Worm (Caenorhabditis elegans) whole organism, mixed stage, embryonic: Measurements from ENCODE around the gene srh-139.
A peak's percentile ranks its signal among the peaks of the same experiment; 100 is the strongest.

Experiments
- M03D4.4 ChIP-seq: sonication (generic microtip); optimal IDR thresholded peaks from 2 replicates; lab custom pipeline; 2017; ENCODE audit warnings: mild to moderate bottlenecking, missing genetic modification characterization, missing compliant biosample characterization
- bed-3 ChIP-seq: fragments of 200-800 bp; sonication (Bioruptor generic); optimal IDR thresholded peaks from 3 replicates; lab custom pipeline; 2018; ENCODE audit warnings: mild to moderate bottlenecking, missing genetic modification characterization, moderate library complexity, missing compliant biosample characterization
- blmp-1 ChIP-seq: fragments of 150-350 bp; optimal IDR thresholded peaks from 2 replicates; lab custom pipeline; 2014; ENCODE audit warnings: missing biosample characterization, missing genetic modification characterization
- ceh-39 ChIP-seq: fragments of 150-350 bp; optimal IDR thresholded peaks from 2 replicates; lab custom pipeline; 2014; ENCODE audit warnings: missing biosample characterization, missing genetic modification characterization
- ceh-43 ChIP-seq: fragments of 200-800 bp; sonication (Bioruptor generic); optimal IDR thresholded peaks from 2 replicates; lab custom pipeline; 2018; ENCODE audit warnings: mild to moderate bottlenecking, missing genetic modification characterization, moderate library complexity, missing compliant biosample characterization
- ceh-83 ChIP-seq: fragments of 200-800 bp; sonication (Bioruptor generic); optimal IDR thresholded peaks from 2 replicates; lab custom pipeline; 2018; ENCODE audit warnings: mild to moderate bottlenecking, missing genetic modification characterization, missing compliant biosample characterization
- ces-1 ChIP-seq: fragments of 150-350 bp; optimal IDR thresholded peaks from 2 replicates; lab custom pipeline; 2014; ENCODE audit warnings: missing biosample characterization, missing genetic modification reagents, missing genetic modification characterization
- cnd-1 ChIP-seq: fragments of 200-800 bp; sonication (Bioruptor generic); optimal IDR thresholded peaks from 2 replicates; lab custom pipeline; 2018; ENCODE audit warnings: mild to moderate bottlenecking, missing genetic modification characterization, missing compliant biosample characterization
- drap-1 ChIP-seq: fragments of 200-800 bp; sonication (Bioruptor generic); optimal IDR thresholded peaks from 3 replicates; lab custom pipeline; 2018; ENCODE audit warnings: mild to moderate bottlenecking, missing genetic modification characterization, missing compliant biosample characterization
- elt-1 ChIP-seq: sonication (generic microtip); optimal IDR thresholded peaks from 2 replicates; lab custom pipeline; 2017; ENCODE audit warnings: missing genetic modification characterization, mild to moderate bottlenecking, missing compliant biosample characterization, antibody characterized with exemption, moderate library complexity, borderline replicate concordance; ENCODE audit not compliant: insufficient read depth
- elt-3 ChIP-seq: fragments of 150-350 bp; optimal IDR thresholded peaks from 2 replicates; lab custom pipeline; 2014; ENCODE audit warnings: missing biosample characterization, missing genetic modification characterization
- flh-1 ChIP-seq: fragments of 200-800 bp; sonication (Bioruptor generic); optimal IDR thresholded peaks from 2 replicates; lab custom pipeline; 2018; ENCODE audit warnings: mild to moderate bottlenecking, missing genetic modification characterization, moderate library complexity, missing compliant biosample characterization
- ham-2 ChIP-seq: fragments of 200-800 bp; sonication (Bioruptor generic); optimal IDR thresholded peaks from 2 replicates; lab custom pipeline; 2018; ENCODE audit warnings: mild to moderate bottlenecking, missing genetic modification characterization, missing compliant biosample characterization
- hlh-1 ChIP-seq: fragments of 150-350 bp; optimal IDR thresholded peaks from 2 replicates; lab custom pipeline; 2014; ENCODE audit warnings: missing biosample characterization, missing genetic modification reagents, missing genetic modification characterization
- lin-13 ChIP-seq: fragments of 150-350 bp; optimal IDR thresholded peaks from 2 replicates; lab custom pipeline; 2014; ENCODE audit warnings: missing biosample characterization, missing genetic modification characterization
- lin-32 ChIP-seq: fragments of 200-800 bp; sonication (Bioruptor generic); optimal IDR thresholded peaks from 2 replicates; lab custom pipeline; 2018; ENCODE audit warnings: mild to moderate bottlenecking, missing genetic modification characterization, missing compliant biosample characterization
- lsy-2 ChIP-seq: fragments of 150-350 bp; optimal IDR thresholded peaks from 2 replicates; lab custom pipeline; 2014; ENCODE audit warnings: missing biosample characterization, missing genetic modification characterization
- mab-5 ChIP-seq: fragments of 150-350 bp; optimal IDR thresholded peaks from 2 replicates; lab custom pipeline; 2014; ENCODE audit warnings: missing biosample characterization, missing genetic modification characterization
- mep-1 ChIP-seq: fragments of 150-350 bp; optimal IDR thresholded peaks from 2 replicates; lab custom pipeline; 2017; ENCODE audit warnings: missing biosample characterization, missing genetic modification reagents, missing genetic modification characterization, inconsistent platforms
- mls-2 ChIP-seq: sonication (generic microtip); optimal IDR thresholded peaks from 2 replicates; lab custom pipeline; 2016; ENCODE audit warnings: mild to moderate bottlenecking, missing genetic modification characterization, moderate library complexity, missing compliant biosample characterization
- nhr-12 ChIP-seq: fragments of 150-350 bp; optimal IDR thresholded peaks from 2 replicates; lab custom pipeline; 2014; ENCODE audit warnings: missing biosample characterization, missing genetic modification characterization
- nhr-2 ChIP-seq: fragments of 150-350 bp; optimal IDR thresholded peaks from 2 replicates; lab custom pipeline; 2014; ENCODE audit warnings: missing biosample characterization, missing genetic modification characterization
- nhr-237 ChIP-seq: fragments of 150-350 bp; optimal IDR thresholded peaks from 2 replicates; lab custom pipeline; 2014; ENCODE audit warnings: missing biosample characterization, missing genetic modification characterization
- nhr-28 ChIP-seq: fragments of 150-350 bp; optimal IDR thresholded peaks from 2 replicates; lab custom pipeline; 2014; ENCODE audit warnings: missing biosample characterization, missing genetic modification characterization
- nhr-76 ChIP-seq: sonication (generic microtip); optimal IDR thresholded peaks from 2 replicates; lab custom pipeline; 2017; ENCODE audit warnings: missing biosample characterization, missing genetic modification characterization
- pha-4 ChIP-seq: fragments of 150-350 bp; optimal IDR thresholded peaks from 2 replicates; lab custom pipeline; 2018; ENCODE audit warnings: missing biosample characterization, missing genetic modification reagents, missing genetic modification characterization
- sem-2 ChIP-seq: fragments of 200-800 bp; sonication (Bioruptor generic); optimal IDR thresholded peaks from 2 replicates; lab custom pipeline; 2018; ENCODE audit warnings: mild to moderate bottlenecking, missing genetic modification characterization, missing compliant biosample characterization
- snpc-4 ChIP-seq: fragments of 150-350 bp; optimal IDR thresholded peaks from 2 replicates; lab custom pipeline; 2014; ENCODE audit warnings: missing biosample characterization, missing genetic modification characterization
- sptf-1 ChIP-seq: sonication (generic microtip); optimal IDR thresholded peaks from 2 replicates; lab custom pipeline; 2017; ENCODE audit warnings: mild to moderate bottlenecking, missing genetic modification characterization, moderate library complexity, missing compliant biosample characterization
- tbx-8 ChIP-seq: fragments of 200-800 bp; sonication (Bioruptor generic); optimal IDR thresholded peaks from 2 replicates; lab custom pipeline; 2018; ENCODE audit warnings: mild to moderate bottlenecking, missing genetic modification characterization, moderate library complexity, missing compliant biosample characterization
- unc-120 ChIP-seq: sonication (generic microtip); optimal IDR thresholded peaks from 2 replicates; lab custom pipeline; 2017; ENCODE audit warnings: missing genetic modification characterization, missing compliant biosample characterization; ENCODE audit not compliant: poor library complexity, severe bottlenecking
- unc-39 ChIP-seq: fragments of 150-350 bp; optimal IDR thresholded peaks from 2 replicates; lab custom pipeline; 2014; ENCODE audit warnings: missing biosample characterization, missing genetic modification characterization
- unc-62 ChIP-seq: fragments of 150-350 bp; optimal IDR thresholded peaks from 2 replicates; lab custom pipeline; 2014; ENCODE audit warnings: missing biosample characterization, missing genetic modification reagents, missing genetic modification characterization
- zip-8 ChIP-seq: fragments of 150-350 bp; optimal IDR thresholded peaks from 2 replicates; lab custom pipeline; 2014; ENCODE audit warnings: missing biosample characterization, missing genetic modification characterization
- ztf-11 ChIP-seq: fragments of 150-350 bp; optimal IDR thresholded peaks from 2 replicates; lab custom pipeline; 2014; ENCODE audit warnings: missing biosample characterization, missing genetic modification characterization

The srh-139 gene

DNA sequence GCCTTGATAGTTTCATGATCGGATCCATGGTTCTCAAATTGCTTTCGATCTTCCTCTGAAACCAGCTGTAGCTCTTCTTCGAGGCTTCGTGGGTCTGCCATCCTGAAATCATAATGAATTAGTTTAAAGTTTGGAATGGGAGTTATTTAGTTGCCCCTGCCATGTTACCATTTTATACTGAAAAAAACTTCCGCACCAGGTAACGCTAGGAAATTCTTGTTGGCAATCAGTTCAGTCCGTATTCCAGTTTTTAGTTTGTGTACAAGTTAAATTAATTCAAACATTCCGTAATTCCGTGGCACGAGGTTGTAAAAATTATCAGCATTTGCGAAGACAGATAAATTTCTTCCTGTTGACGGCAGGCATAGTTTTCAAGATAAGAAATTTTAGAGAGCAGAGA lies 3.7 kb downstream of the srh-139 start, which contains the start of gene Y32B12A.5:
TSS of gene Y32B12A.5 (minus strand) at position 101 of the 400 bp plus-strand sequence.
- TF ChIP-seq ces-1 (GFP tag; lab: Kevin White, UChicago) (no peak), mab-5 (tag; lab: Kevin White, UChicago) (no peak), unc-120 (tag; lab: Kevin White, UChicago) (no peak), nhr-12 (no peak), ceh-83 (GFP tag; lab: Kevin White, UChicago) (no peak), lin-13 (tag; lab: Kevin White, UChicago) (no peak), elt-3 (tag; lab: Kevin White, UChicago) (no peak), nhr-28 (tag; lab: Kevin White, UChicago) (no peak), ham-2 (GFP tag; lab: Kevin White, UChicago) (no peak), zip-8 (no peak), flh-1 (no peak)

- TF ChIP-seq ceh-43 = no peak
- TF ChIP-seq ceh-83 (GFP tag; lab: Kevin White, UChicago) = no peak
- no peak for TF ChIP-seq pha-4 (tag; lab: Kevin White, UChicago)
- TF ChIP-seq snpc-4 = no peak
- TF ChIP-seq sem-2 (GFP tag; lab: Kevin White, UChicago) = no peak
- no peak for TF ChIP-seq mab-5 (tag; lab: Kevin White, UChicago)
- no peak for TF ChIP-seq elt-3 (tag; lab: Kevin White, UChicago)
- TF ChIP-seq cnd-1 (tag; lab: Kevin White, UChicago) = no peak
- no peak for TF ChIP-seq lin-32 (GFP tag; lab: Kevin White, UChicago)
- TF ChIP-seq ces-1 (GFP tag; lab: Kevin White, UChicago) = no peak
- TF ChIP-seq lin-13 (tag; lab: Kevin White, UChicago) = no peak
- TF ChIP-seq zip-8 = no peak
- TF ChIP-seq, all 35 proteins: peak for 0
Observed at ce11 chrV:16488172-16488571, 4.4 kb downstream of the srh-139 start, which contains the start of gene sqst-4. sqst-4 (plus strand) TSS chrV:16488472.

ce11 chrV:16494359-16494758 lies 10.6 kb downstream of the srh-139 start, which contains the start of gene comt-2:
comt-2 (minus strand) TSS chrV:16494489.
- TF ChIP-seq ceh-39 (no peak), nhr-12 (no peak), ztf-11 (tag; lab: Kevin White, UChicago) (no peak), ceh-43 (no peak), M03D4.4 (tag; lab: Kevin White, UChicago) (no peak), snpc-4 (no peak), drap-1 (GFP tag; lab: Kevin White, UChicago) (no peak), zip-8 (no peak), unc-120 (tag; lab: Kevin White, UChicago) (no peak), tbx-8 (GFP tag; lab: Kevin White, UChicago) (no peak), nhr-2 (tag; lab: Kevin White, UChicago) (no peak), nhr-237 (tag; lab: Kevin White, UChicago) (no peak), flh-1 (no peak), mab-5 (tag; lab: Kevin White, UChicago) (no peak), elt-3 (tag; lab: Kevin White, UChicago) (no peak), nhr-28 (tag; lab: Kevin White, UChicago) (no peak), nhr-76 (tag; lab: Kevin White, UChicago) (no peak), bed-3 (GFP tag; lab: Kevin White, UChicago) (no peak), ces-1 (GFP tag; lab: Kevin White, UChicago) (no peak)

DNA sequence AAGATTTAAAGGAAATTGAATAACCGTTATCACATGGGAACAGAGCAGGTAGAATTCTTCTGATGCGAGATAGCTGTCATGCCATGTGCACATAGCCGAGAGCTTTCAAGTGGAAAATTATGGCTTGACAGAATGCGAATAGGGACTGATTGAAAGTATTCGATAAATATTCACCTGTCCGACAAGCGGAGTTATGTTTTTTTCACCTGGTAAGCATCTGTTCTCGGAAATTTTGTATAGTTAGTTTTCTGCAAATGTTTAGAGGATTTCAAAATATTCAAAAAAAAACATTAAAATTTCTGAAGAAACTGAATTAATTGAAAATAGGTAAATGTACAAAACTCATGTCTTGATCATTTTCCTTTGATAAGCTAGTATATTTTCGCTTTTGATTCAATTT lies 13.7 kb downstream of the srh-139 start, which contains the start of gene srh-136:
TSS of gene srh-136 (minus strand) at position 93 of the 400 bp plus-strand sequence.
- TF ChIP-seq nhr-2 (tag; lab: Kevin White, UChicago) (no peak), unc-39 (tag; lab: Kevin White, UChicago) (no peak), blmp-1 (tag; lab: Kevin White, UChicago) (no peak), pha-4 (tag; lab: Kevin White, UChicago) (no peak), unc-62 (GFP tag; lab: Kevin White, UChicago) (no peak), sem-2 (GFP tag; lab: Kevin White, UChicago) (no peak), lsy-2 (tag; lab: Kevin White, UChicago) (no peak)

- TF ChIP-seq M03D4.4 (tag; lab: Kevin White, UChicago) (no peak), mls-2 (tag; lab: Kevin White, UChicago) (no peak), sptf-1 (tag; lab: Kevin White, UChicago) (no peak), elt-1 (tag; lab: Kevin White, UChicago) (no peak), unc-39 (tag; lab: Kevin White, UChicago) (no peak), ztf-11 (tag; lab: Kevin White, UChicago) (no peak), tbx-8 (GFP tag; lab: Kevin White, UChicago) (no peak), lsy-2 (tag; lab: Kevin White, UChicago) (peak; percentile 45), pha-4 (tag; lab: Kevin White, UChicago) (peak; percentile 34), snpc-4 (no peak), unc-120 (tag; lab: Kevin White, UChicago) (no peak), hlh-1 (tag; lab: Kevin White, UChicago) (peak; percentile 50), ces-1 (GFP tag; lab: Kevin White, UChicago) (peak; percentile 20), cnd-1 (tag; lab: Kevin White, UChicago) (no peak), flh-1 (no peak), nhr-2 (tag; lab: Kevin White, UChicago) (no peak), mab-5 (tag; lab: Kevin White, UChicago) (no peak), drap-1 (GFP tag; lab: Kevin White, UChicago) (no peak), nhr-237 (tag; lab: Kevin White, UChicago) (no peak), mep-1 (tag; lab: Kevin White, UChicago) (peak; percentile 44), lin-32 (GFP tag; lab: Kevin White, UChicago) (no peak), bed-3 (GFP tag; lab: Kevin White, UChicago) (no peak), lin-13 (tag; lab: Kevin White, UChicago) (no peak), nhr-76 (tag; lab: Kevin White, UChicago) (no peak), ham-2 (GFP tag; lab: Kevin White, UChicago) (no peak), sem-2 (GFP tag; lab: Kevin White, UChicago) (no peak), ceh-39 (no peak), nhr-12 (no peak), unc-62 (GFP tag; lab: Kevin White, UChicago) (no peak), ceh-43 (no peak), nhr-28 (tag; lab: Kevin White, UChicago) (no peak), ceh-83 (GFP tag; lab: Kevin White, UChicago) (no peak)
Observed at ce11 chrV:16499006-16499405, 15.2 kb downstream of the srh-139 start, which contains the start of gene F36D3.1. F36D3.1 (plus strand) TSS chrV:16499352.
